Fruit fly (Drosophila melanogaster) whole organism, embryonic: Measurements from ENCODE around the gene Dus3.

Experiments
- Adf1 ChIP-seq: fragments of 200-800 bp; sonication (Bioruptor generic); IDR thresholded peaks from 2 replicates; pipeline ENCODE4 v1.3.6; 2022; ENCODE audit warnings: missing biosample characterization, missing genetic modification characterization
- CG12104 ChIP-seq: fragments of 200-800 bp; sonication (Bioruptor generic); optimal IDR thresholded peaks from 3 replicates; lab custom pipeline; 2016; ENCODE audit warnings: missing biosample characterization, missing genetic modification characterization
- CG12155 ChIP-seq: fragments of 200-800 bp; sonication (Bioruptor generic); optimal IDR thresholded peaks from 3 replicates; lab custom pipeline; 2016; ENCODE audit warnings: missing biosample characterization, missing genetic modification characterization
- CG12299 ChIP-seq: fragments of 200-800 bp; sonication (Bioruptor generic); optimal IDR thresholded peaks from 2 replicates; lab custom pipeline; 2018; ENCODE audit warnings: missing biosample characterization, mild to moderate bottlenecking, missing genetic modification characterization
- CG14050 ChIP-seq: fragments of 200-800 bp; sonication (Bioruptor generic); IDR thresholded peaks from 3 replicates; pipeline ENCODE4 v1.3.6; 2022; ENCODE audit warnings: missing biosample characterization, missing genetic modification characterization
- CG1647 ChIP-seq: fragments of 200-800 bp; sonication (Bioruptor generic); optimal IDR thresholded peaks from 3 replicates; lab custom pipeline; 2016; ENCODE audit warnings: missing biosample characterization, missing genetic modification characterization
- CG17568 ChIP-seq: fragments of 200-800 bp; sonication (Bioruptor generic); optimal IDR thresholded peaks from 2 replicates; lab custom pipeline; 2018; ENCODE audit warnings: missing biosample characterization, mild to moderate bottlenecking, missing genetic modification characterization, moderate library complexity
- CG2116 ChIP-seq: fragments of 200-800 bp; sonication (Bioruptor generic); optimal IDR thresholded peaks from 3 replicates; lab custom pipeline; 2018; ENCODE audit warnings: missing biosample characterization, mild to moderate bottlenecking, missing genetic modification characterization
- CG2120 ChIP-seq: fragments of 200-800 bp; sonication (Bioruptor generic); optimal IDR thresholded peaks from 3 replicates; lab custom pipeline; 2016; ENCODE audit warnings: missing biosample characterization, missing genetic modification characterization
- CG31388 ChIP-seq: fragments of 200-800 bp; sonication (Bioruptor generic); optimal IDR thresholded peaks from 2 replicates; lab custom pipeline; 2016; ENCODE audit warnings: missing biosample characterization, missing genetic modification characterization
- CG34376 ChIP-seq: fragments of 200-800 bp; sonication (Bioruptor generic); optimal IDR thresholded peaks from 2 replicates; lab custom pipeline; 2018; ENCODE audit warnings: missing biosample characterization, mild to moderate bottlenecking, missing genetic modification characterization
- CG4730 ChIP-seq: fragments of 200-800 bp; sonication (Bioruptor generic); IDR thresholded peaks from 2 replicates; pipeline ENCODE4 v1.3.6; 2022; ENCODE audit warnings: missing biosample characterization, missing genetic modification characterization
- CG6654 ChIP-seq: fragments of 200-800 bp; sonication (Bioruptor generic); optimal IDR thresholded peaks from 2 replicates; lab custom pipeline; 2017; ENCODE audit warnings: missing biosample characterization, mild to moderate bottlenecking, missing genetic modification characterization
- CG6765 ChIP-seq: fragments of 200-800 bp; sonication (Bioruptor generic); optimal IDR thresholded peaks from 3 replicates; lab custom pipeline; 2017; ENCODE audit warnings: missing biosample characterization, mild to moderate bottlenecking, missing genetic modification characterization
- CG7556 ChIP-seq: fragments of 200-800 bp; sonication (Bioruptor generic); optimal IDR thresholded peaks from 2 replicates; lab custom pipeline; 2017; ENCODE audit warnings: missing biosample characterization, mild to moderate bottlenecking, missing genetic modification characterization
- CG7745 ChIP-seq: fragments of 200-800 bp; sonication (Bioruptor generic); optimal IDR thresholded peaks from 2 replicates; lab custom pipeline; 2018; ENCODE audit warnings: missing biosample characterization, mild to moderate bottlenecking, missing genetic modification characterization, moderate library complexity
- CG9437 ChIP-seq: fragments of 200-800 bp; sonication (Bioruptor generic); optimal IDR thresholded peaks from 2 replicates; lab custom pipeline; 2018; ENCODE audit warnings: missing biosample characterization, mild to moderate bottlenecking, missing genetic modification characterization
- CG9609 ChIP-seq: fragments of 200-800 bp; sonication (Bioruptor generic); optimal IDR thresholded peaks from 3 replicates; lab custom pipeline; 2016; ENCODE audit warnings: missing biosample characterization, missing genetic modification characterization
- Dip3 ChIP-seq: fragments of 200-800 bp; sonication (Bioruptor generic); optimal IDR thresholded peaks from 3 replicates; lab custom pipeline; 2016; ENCODE audit warnings: missing biosample characterization, missing genetic modification characterization
- Dp ChIP-seq: fragments of 200-800 bp; sonication (Bioruptor generic); optimal IDR thresholded peaks from 2 replicates; lab custom pipeline; 2018; ENCODE audit warnings: missing biosample characterization, mild to moderate bottlenecking, missing genetic modification characterization, moderate library complexity
- Fer3 ChIP-seq: fragments of 200-800 bp; sonication (Bioruptor generic); optimal IDR thresholded peaks from 2 replicates; lab custom pipeline; 2018; ENCODE audit warnings: missing biosample characterization, mild to moderate bottlenecking, missing genetic modification characterization, moderate library complexity
- HmgD ChIP-seq: fragments of 200-800 bp; sonication (Bioruptor generic); optimal IDR thresholded peaks from 3 replicates; lab custom pipeline; 2016; ENCODE audit warnings: missing biosample characterization, missing genetic modification characterization
- Jarid2 ChIP-seq: fragments of 200-800 bp; sonication (Bioruptor generic); optimal IDR thresholded peaks from 3 replicates; lab custom pipeline; 2017; ENCODE audit warnings: mild to moderate bottlenecking, missing biosample characterization, missing genetic modification reagents, missing genetic modification characterization
- NC2α ChIP-seq: fragments of 200-800 bp; sonication (Bioruptor generic); optimal IDR thresholded peaks from 2 replicates; lab custom pipeline; 2016; ENCODE audit warnings: missing biosample characterization, missing genetic modification characterization
- Nf-YA ChIP-seq: fragments of 200-800 bp; sonication (Bioruptor generic); IDR thresholded peaks from 2 replicates; pipeline ENCODE4 v1.3.6; 2022; ENCODE audit warnings: missing biosample characterization, missing genetic modification characterization
- Oaz ChIP-seq: fragments of 200-800 bp; sonication (Bioruptor generic); IDR thresholded peaks from 2 replicates; pipeline ENCODE4 v1.3.6; 2022; ENCODE audit warnings: missing biosample characterization, missing genetic modification characterization
- Optix ChIP-seq: fragments of 200-800 bp; sonication (Bioruptor generic); IDR thresholded peaks from 3 replicates; pipeline ENCODE4 v1.3.6; 2022; ENCODE audit warnings: missing biosample characterization, missing genetic modification characterization
- Poxn ChIP-seq: fragments of 200-800 bp; sonication (Bioruptor generic); IDR thresholded peaks from 2 replicates; pipeline ENCODE4 v1.3.6; 2022; ENCODE audit warnings: missing biosample characterization, missing genetic modification characterization
- Ptx1 ChIP-seq: fragments of 200-800 bp; sonication (Bioruptor generic); IDR thresholded peaks from 2 replicates; pipeline ENCODE4 v1.3.6; 2022; ENCODE audit warnings: missing biosample characterization, missing genetic modification characterization
- Taf1 ChIP-seq: fragments of 200-800 bp; sonication (Bioruptor generic); IDR thresholded peaks from 2 replicates; pipeline ENCODE4 v1.3.6; 2022; ENCODE audit warnings: missing biosample characterization, missing genetic modification characterization
- chinmo ChIP-seq: fragments of 200-800 bp; sonication (Bioruptor generic); IDR thresholded peaks from 4 replicates; pipeline ENCODE4 v1.3.6; 2022; ENCODE audit warnings: missing biosample characterization, missing genetic modification characterization; ENCODE audit not compliant: partially characterized antibody
- dmrt99B ChIP-seq: fragments of 200-800 bp; sonication (Bioruptor generic); optimal IDR thresholded peaks from 2 replicates; lab custom pipeline; 2018; ENCODE audit warnings: missing biosample characterization, mild to moderate bottlenecking, missing genetic modification characterization, moderate library complexity
- dpn ChIP-seq, 2 experiments: fragments of 200-800 bp; sonication (Bioruptor generic); optimal IDR thresholded peaks; 3 replicates each; lab custom pipeline; 2016; ENCODE audit warnings: missing biosample characterization in 2 of 2, missing genetic modification characterization in 2 of 2
- fru ChIP-seq: fragments of >200 bp; optimal IDR thresholded peaks from 2 replicates; lab custom pipeline; 2017
- fu2 ChIP-seq: fragments of 200-800 bp; sonication (Bioruptor generic); optimal IDR thresholded peaks from 2 replicates; lab custom pipeline; 2016; ENCODE audit warnings: missing biosample characterization, missing genetic modification characterization
- gsb-n ChIP-seq: fragments of 200-800 bp; sonication (Bioruptor generic); optimal IDR thresholded peaks from 3 replicates; lab custom pipeline; 2018; ENCODE audit warnings: missing biosample characterization, mild to moderate bottlenecking, missing genetic modification characterization
- her ChIP-seq: fragments of 200-800 bp; sonication (Bioruptor generic); optimal IDR thresholded peaks from 2 replicates; lab custom pipeline; 2016; ENCODE audit warnings: missing biosample characterization, missing genetic modification characterization
- inv ChIP-seq: fragments of 200-800 bp; sonication (Bioruptor generic); IDR thresholded peaks from 2 replicates; pipeline ENCODE4 v1.3.6; 2022; ENCODE audit warnings: missing biosample characterization, missing genetic modification characterization; ENCODE audit not compliant: partially characterized antibody
- jigr1 ChIP-seq: fragments of 200-800 bp; sonication (Bioruptor generic); IDR thresholded peaks from 3 replicates; pipeline ENCODE4 v1.3.6; 2022; ENCODE audit warnings: missing biosample characterization, missing genetic modification characterization
- ken ChIP-seq: fragments of 200-800 bp; sonication (Bioruptor generic); IDR thresholded peaks from 3 replicates; pipeline ENCODE4 v1.3.6; 2022; ENCODE audit warnings: missing biosample characterization, missing genetic modification characterization
- nerfin-1 ChIP-seq: fragments of 200-800 bp; sonication (Bioruptor generic); optimal IDR thresholded peaks from 3 replicates; lab custom pipeline; 2019; ENCODE audit warnings: missing biosample characterization, mild to moderate bottlenecking, missing genetic modification characterization, moderate library complexity
- otp ChIP-seq: fragments of 200-800 bp; sonication (Bioruptor generic); IDR thresholded peaks from 3 replicates; pipeline ENCODE4, ENCODE4 v1.3.6; 2022; ENCODE audit warnings: missing biosample characterization, missing genetic modification characterization
- sisA ChIP-seq: fragments of 200-800 bp; sonication (Bioruptor generic); IDR thresholded peaks from 2 replicates; pipeline ENCODE4 v1.3.6; 2022; ENCODE audit warnings: missing biosample characterization, missing genetic modification characterization
- slbo ChIP-seq: fragments of 200-800 bp; sonication (Bioruptor generic); IDR thresholded peaks from 2 replicates; pipeline ENCODE4 v1.3.6; 2022; ENCODE audit warnings: missing biosample characterization, missing genetic modification characterization
- sna ChIP-seq: fragments of 200-800 bp; sonication (Bioruptor generic); IDR thresholded peaks from 2 replicates; pipeline ENCODE4 v1.3.6; 2022; ENCODE audit warnings: missing biosample characterization, missing genetic modification characterization; ENCODE audit not compliant: partially characterized antibody
- tin ChIP-seq: fragments of 200-800 bp; sonication (Bioruptor generic); optimal IDR thresholded peaks from 3 replicates; lab custom pipeline; 2016; ENCODE audit warnings: missing biosample characterization, missing genetic modification characterization
- toy ChIP-seq: fragments of 200-800 bp; sonication (Bioruptor generic); IDR thresholded peaks from 2 replicates; pipeline ENCODE4 v1.3.6; 2022; ENCODE audit warnings: missing biosample characterization, missing genetic modification characterization
- ttk ChIP-seq: fragments of 200-800 bp; sonication (Bioruptor generic); IDR thresholded peaks from 2 replicates; pipeline ENCODE4 v2.1.2; 2022; ENCODE audit warnings: missing biosample characterization, missing genetic modification characterization
- unpg ChIP-seq: fragments of 200-800 bp; sonication (Bioruptor generic); optimal IDR thresholded peaks from 3 replicates; lab custom pipeline; 2018; ENCODE audit warnings: missing biosample characterization, mild to moderate bottlenecking, missing genetic modification characterization, moderate library complexity
- usp ChIP-seq: fragments of >200 bp; optimal IDR thresholded peaks from 2 replicates; lab custom pipeline; 2017; ENCODE audit warnings: missing biosample characterization, missing genetic modification characterization
- wor ChIP-seq: fragments of 200-800 bp; sonication (Bioruptor generic); IDR thresholded peaks from 2 replicates; pipeline ENCODE4 v1.3.6; 2022; ENCODE audit warnings: missing biosample characterization, missing genetic modification characterization
- zfh2 ChIP-seq: fragments of 200-800 bp; sonication (Bioruptor generic); optimal IDR thresholded peaks from 2 replicates; lab custom pipeline; 2016; ENCODE audit warnings: missing biosample characterization, missing genetic modification characterization

Gene Dus3

dm6 chr2L:19790553-19791320, 32.1 kb downstream of the Dus3 start (continued):
- no peak for TF ChIP-seq tin (GFP tag; lab: Kevin White, UChicago)
- no peak for TF ChIP-seq CG12299 (tag; lab: Kevin White, UChicago)
- no peak for TF ChIP-seq CG1647 (GFP tag; lab: Kevin White, UChicago)
- no peak for TF ChIP-seq unpg
- TF ChIP-seq Oaz (GFP tag; lab: Robert Waterston, UW) = no peak
- TF ChIP-seq toy = no peak
- peak; percentile 0 for TF ChIP-seq CG9437 (GFP tag; lab: Kevin White, UChicago)
- no peak for TF ChIP-seq zfh2 (GFP tag; lab: Kevin White, UChicago)
- no peak for TF ChIP-seq CG6654
- TF ChIP-seq HmgD (GFP tag; lab: Kevin White, UChicago) = no peak
- no peak for TF ChIP-seq Taf1 (GFP tag; lab: Robert Waterston, UW)
- no peak for TF ChIP-seq fu2 (GFP tag; lab: Kevin White, UChicago)
- no peak for TF ChIP-seq CG2116
- no peak for TF ChIP-seq CG6765
- peak; percentile 99 for TF ChIP-seq nerfin-1 (tag; lab: Kevin White, UChicago)
- no peak for TF ChIP-seq CG31388
- TF ChIP-seq Dip3 (GFP tag; lab: Kevin White, UChicago) = no peak
- no peak for TF ChIP-seq CG12104 (GFP tag; lab: Kevin White, UChicago)
- peak; percentile 21 for TF ChIP-seq CG7556 (GFP tag; lab: Kevin White, UChicago)
- no peak for TF ChIP-seq CG34376 (GFP tag; lab: Kevin White, UChicago)
- no peak for TF ChIP-seq CG14050
- TF ChIP-seq usp = no peak
- no peak for TF ChIP-seq dmrt99B (tag; lab: Kevin White, UChicago)
- TF ChIP-seq CG17568 = no peak
- TF ChIP-seq fru = no peak
- TF ChIP-seq sna = no peak
- no peak for TF ChIP-seq jigr1 (GFP tag; lab: Robert Waterston, UW)
- TF ChIP-seq ttk (GFP tag; lab: Robert Waterston, UW) = no peak
- no peak for TF ChIP-seq dpn (GFP tag; optimal IDR thresholded peaks at IDR 0.05; lab: Kevin White, UChicago)
- no peak for TF ChIP-seq CG12155 (GFP tag; lab: Kevin White, UChicago)
- no peak for TF ChIP-seq Adf1 (GFP tag; lab: Robert Waterston, UW)
- TF ChIP-seq inv = no peak
- TF ChIP-seq sisA (GFP tag; lab: Robert Waterston, UW) = no peak
- no peak for TF ChIP-seq otp
- no peak for TF ChIP-seq NC2α (GFP tag; lab: Kevin White, UChicago)
- no peak for TF ChIP-seq gsb-n (tag; lab: Kevin White, UChicago)
- no peak for TF ChIP-seq Optix (GFP tag; lab: Robert Waterston, UW)
- TF ChIP-seq Jarid2 = no peak
- no peak for TF ChIP-seq Fer3 (tag; lab: Kevin White, UChicago)
- TF ChIP-seq CG2120 = no peak
- TF ChIP-seq CG4730 = no peak
- no peak for TF ChIP-seq her
- no peak for TF ChIP-seq Ptx1 (GFP tag; lab: Robert Waterston, UW)
- TF ChIP-seq slbo (GFP tag; lab: Robert Waterston, UW) = no peak
- no peak for TF ChIP-seq Poxn (GFP tag; lab: Robert Waterston, UW)
- no peak for TF ChIP-seq Nf-YA
- 0 out of 4 replicates have a peak, but pooled peaks have one; percentile 55 for TF ChIP-seq chinmo (GFP tag; lab: Robert Waterston, UW)
- no peak for TF ChIP-seq CG9609 (GFP tag; lab: Kevin White, UChicago)
- TF ChIP-seq ken = no peak
- TF ChIP-seq Dp = no peak
- no peak for TF ChIP-seq wor (GFP tag; lab: Robert Waterston, UW)
- no peak for TF ChIP-seq CG7745 (tag; lab: Kevin White, UChicago)
